Worm (Caenorhabditis elegans) whole organism, L4 larva: Measurements from ENCODE around the gene nxf-2.

Experiments
- F26F4.8 ChIP-seq: fragments of 200-800 bp; sonication (Bioruptor generic); conservative IDR thresholded peaks from 2 replicates; pipeline ENCODE4 v1.3.6; 2022; ENCODE audit warnings: missing genetic modification characterization, missing compliant biosample characterization
- F37D6.2 ChIP-seq: sonication (generic microtip); optimal IDR thresholded peaks from 2 replicates; lab custom pipeline; 2016; ENCODE audit warnings: mild to moderate bottlenecking, missing genetic modification characterization, missing compliant biosample characterization
- F49E8.2 ChIP-seq: sonication (generic microtip); optimal IDR thresholded peaks from 2 replicates; lab custom pipeline; 2016; ENCODE audit warnings: missing compliant biosample characterization, mild to moderate bottlenecking, missing genetic modification characterization, borderline replicate concordance
- Y48G9A.11 ChIP-seq: fragments of 200-800 bp; sonication (Bioruptor generic); IDR thresholded peaks from 2 replicates; pipeline ENCODE4 v1.3.6; 2022; ENCODE audit warnings: missing genetic modification reagents, missing genetic modification characterization, missing compliant biosample characterization
- ZK546.5 ChIP-seq, 2 experiments: sonication (generic microtip); optimal IDR thresholded peaks; 2 replicates each; lab custom pipeline; 2017; ENCODE audit warnings: missing biosample characterization in 2 of 2, missing genetic modification characterization in 2 of 2
- aha-1 ChIP-seq: fragments of 150-350 bp; peaks from one replicate; lab custom pipeline; 2014; ENCODE audit warnings: missing biosample characterization, missing genetic modification characterization
- arid-1 ChIP-seq: fragments of 200-800 bp; sonication (Bioruptor generic); conservative IDR thresholded peaks from 2 replicates; pipeline ENCODE4 v1.3.6; 2022; ENCODE audit warnings: missing genetic modification reagents, missing genetic modification characterization, missing compliant biosample characterization
- ceh-62 ChIP-seq: sonication (generic microtip); optimal IDR thresholded peaks from 2 replicates; lab custom pipeline; 2017; ENCODE audit warnings: missing biosample characterization, missing genetic modification characterization
- ceh-82 ChIP-seq: sonication (generic microtip); optimal IDR thresholded peaks from 2 replicates; lab custom pipeline; 2017; ENCODE audit warnings: missing biosample characterization, missing genetic modification characterization
- ces-1 ChIP-seq: fragments of 150-350 bp; sonication (generic microtip); optimal IDR thresholded peaks from 4 replicates; lab custom pipeline; 2014; ENCODE audit warnings: missing biosample characterization, missing genetic modification reagents, missing genetic modification characterization
- cey-2 ChIP-seq: sonication (generic microtip); optimal IDR thresholded peaks from 3 replicates; lab custom pipeline; 2017; ENCODE audit warnings: missing genetic modification characterization, mild to moderate bottlenecking, missing compliant biosample characterization, antibody characterized with exemption, borderline replicate concordance; ENCODE audit not compliant: insufficient read depth
- daf-16 ChIP-seq, 3 experiments: sonication (generic microtip); optimal IDR thresholded peaks; 2 replicates each; lab custom pipeline; 2016 to 2017; ENCODE audit warnings: missing genetic modification characterization in 3 of 3, missing genetic modification reagents in 3 of 3, mild to moderate bottlenecking in 2 of 3, missing compliant biosample characterization in 2 of 3, missing biosample characterization in 1 of 3, moderate library complexity in 1 of 3
- dmd-8 ChIP-seq: fragments of 200-800 bp; sonication (Bioruptor generic); IDR thresholded peaks from 2 replicates; pipeline ENCODE4 v1.3.6; 2022; ENCODE audit warnings: missing genetic modification characterization, missing compliant biosample characterization
- dmd-9 ChIP-seq: fragments of 200-800 bp; sonication (Bioruptor generic); IDR thresholded peaks from 2 replicates; pipeline ENCODE4 v1.3.6; 2022; ENCODE audit warnings: missing genetic modification reagents, missing genetic modification characterization, missing compliant biosample characterization
- dpl-1 ChIP-seq: fragments of 150-350 bp; optimal IDR thresholded peaks from 2 replicates; lab custom pipeline; 2014; ENCODE audit warnings: missing biosample characterization, missing genetic modification reagents, missing genetic modification characterization
- duxl-1 ChIP-seq: sonication (generic microtip); optimal IDR thresholded peaks from 2 replicates; lab custom pipeline; 2016; ENCODE audit warnings: mild to moderate bottlenecking, missing genetic modification characterization, moderate library complexity, missing compliant biosample characterization; ENCODE audit not compliant: poor library complexity
- egl-27 ChIP-seq: sonication (generic microtip); optimal IDR thresholded peaks from 3 replicates; lab custom pipeline; 2017; ENCODE audit warnings: missing biosample characterization, missing genetic modification reagents, missing genetic modification characterization
- egl-43 ChIP-seq: fragments of 200-800 bp; sonication (Bioruptor generic); IDR thresholded peaks from 2 replicates; pipeline ENCODE4 v1.3.6; 2022; ENCODE audit warnings: missing genetic modification reagents, missing genetic modification characterization, missing compliant biosample characterization
- gei-8 ChIP-seq: fragments of 200-800 bp; sonication (Bioruptor generic); optimal IDR thresholded peaks from 2 replicates; lab custom pipeline; 2018; ENCODE audit warnings: mild to moderate bottlenecking, missing genetic modification characterization, missing compliant biosample characterization
- hlh-30 ChIP-seq: sonication (generic microtip); optimal IDR thresholded peaks from 2 replicates; lab custom pipeline; 2017; ENCODE audit warnings: antibody characterized with exemption, mild to moderate bottlenecking, missing genetic modification characterization, missing compliant biosample characterization; ENCODE audit not compliant: insufficient read depth
- hmg-1.1 ChIP-seq: fragments of 200-800 bp; sonication (Bioruptor generic); IDR thresholded peaks from 2 replicates; pipeline ENCODE4 v1.3.6; 2022; ENCODE audit warnings: missing genetic modification reagents, missing genetic modification characterization, missing compliant biosample characterization
- lin-1 ChIP-seq: fragments of 200-800 bp; sonication (Bioruptor generic); IDR thresholded peaks from 2 replicates; pipeline ENCODE4 v1.3.6; 2022; ENCODE audit warnings: missing genetic modification reagents, missing genetic modification characterization, missing compliant biosample characterization
- lsy-2 ChIP-seq, 2 experiments: fragments of 150-350 bp in 1 of 2; sonication (generic microtip) in 1 of 2; optimal IDR thresholded peaks; 2 replicates each; lab custom pipeline; 2014 to 2017; ENCODE audit warnings: missing biosample characterization in 2 of 2, missing genetic modification characterization in 2 of 2
- mdl-1 ChIP-seq, 2 experiments: fragments of 150-350 bp in 1 of 2; sonication (generic microtip) in 1 of 2; optimal IDR thresholded peaks; 2 replicates each; lab custom pipeline; 2014 to 2017; ENCODE audit warnings: missing biosample characterization in 2 of 2, missing genetic modification characterization in 2 of 2
- mes-2 ChIP-seq: sonication (generic microtip); optimal IDR thresholded peaks from 2 replicates; lab custom pipeline; 2016; ENCODE audit warnings: missing genotype, mild to moderate bottlenecking, missing genetic modification characterization, missing compliant biosample characterization; ENCODE audit not compliant: poor library complexity, severe bottlenecking
- mxl-2 ChIP-seq: fragments of 200-800 bp; sonication (Bioruptor generic); conservative IDR thresholded peaks from 2 replicates; pipeline ENCODE4 v1.3.6; 2022; ENCODE audit warnings: missing genetic modification reagents, missing genetic modification characterization, missing compliant biosample characterization
- mxl-3 ChIP-seq: fragments of 200-800 bp; sonication (Bioruptor generic); optimal IDR thresholded peaks from 2 replicates; lab custom pipeline; 2018; ENCODE audit warnings: mild to moderate bottlenecking, missing genetic modification characterization, missing compliant biosample characterization
- nhr-41 ChIP-seq: fragments of 200-800 bp; sonication (Bioruptor generic); IDR thresholded peaks from 2 replicates; pipeline ENCODE4 v1.3.6; 2022; ENCODE audit warnings: missing genetic modification reagents, missing genetic modification characterization, missing compliant biosample characterization
- nhr-42 ChIP-seq: fragments of 200-800 bp; sonication (Bioruptor generic); IDR thresholded peaks from 2 replicates; pipeline ENCODE4 v1.3.6; 2022; ENCODE audit warnings: missing genetic modification characterization, missing compliant biosample characterization
- nhr-76 ChIP-seq: fragments of 150-350 bp; optimal IDR thresholded peaks from 2 replicates; lab custom pipeline; 2014; ENCODE audit warnings: missing biosample characterization, missing genetic modification characterization
- nhr-77 ChIP-seq: fragments of 150-350 bp; optimal IDR thresholded peaks from 2 replicates; lab custom pipeline; 2014; ENCODE audit warnings: missing biosample characterization, missing genetic modification characterization
- pha-4 ChIP-seq, 2 experiments: fragments of 150-350 bp in 1 of 2; fragments of 200-800 bp in 1 of 2; sonication (Bioruptor generic) in 1 of 2; IDR thresholded peaks in 1 of 2; optimal IDR thresholded peaks in 1 of 2; 2 replicates each; pipeline versions ENCODE4 v1.3.6 to Lab custom; 2014 to 2022; ENCODE audit warnings: missing genetic modification characterization in 2 of 2, missing genetic modification reagents in 2 of 2, missing biosample characterization in 1 of 2, missing compliant biosample characterization in 1 of 2
- php-3 ChIP-seq: fragments of 200-800 bp; sonication (Bioruptor generic); IDR thresholded peaks from 2 replicates; pipeline ENCODE4 v1.3.6; 2022; ENCODE audit warnings: missing genetic modification reagents, missing genetic modification characterization, missing compliant biosample characterization
- saeg-2 ChIP-seq: fragments of 200-800 bp; sonication (Bioruptor generic); IDR thresholded peaks from 2 replicates; pipeline ENCODE4 v1.3.6; 2022; ENCODE audit warnings: missing genetic modification reagents, missing genetic modification characterization, missing compliant biosample characterization
- set-16 ChIP-seq: fragments of 200-800 bp; sonication (Bioruptor generic); IDR thresholded peaks from 2 replicates; pipeline ENCODE4 v1.3.6; 2022; ENCODE audit warnings: missing genetic modification reagents, missing genetic modification characterization, missing compliant biosample characterization
- skn-1 ChIP-seq: fragments of 150-350 bp; optimal IDR thresholded peaks from 2 replicates; lab custom pipeline; 2014; ENCODE audit warnings: missing biosample characterization, missing genetic modification characterization
- snpc-1.2 ChIP-seq: fragments of 200-800 bp; sonication (Bioruptor generic); IDR thresholded peaks from 2 replicates; pipeline ENCODE4 v1.3.6; 2022; ENCODE audit warnings: missing genetic modification reagents, missing genetic modification characterization, missing compliant biosample characterization
- spr-3 ChIP-seq: fragments of 200-800 bp; sonication (Bioruptor generic); optimal IDR thresholded peaks from 2 replicates; lab custom pipeline; 2018; ENCODE audit warnings: mild to moderate bottlenecking, missing genetic modification characterization, missing compliant biosample characterization
- unc-130 ChIP-seq: sonication (generic microtip); optimal IDR thresholded peaks from 2 replicates; lab custom pipeline; 2016; ENCODE audit warnings: missing genetic modification reagents, missing genetic modification characterization, missing compliant biosample characterization
- unc-62 ChIP-seq, 3 experiments: fragments of 150-350 bp in 1 of 3; sonication (generic microtip); optimal IDR thresholded peaks in 2 of 3; peaks in 1 of 3; 1 replicate in 1 of 3; 2 replicates in 2 of 3; lab custom pipeline; 2014 to 2017; ENCODE audit warnings: missing biosample characterization in 3 of 3, missing genetic modification characterization in 3 of 3, missing genetic modification reagents in 3 of 3, missing genotype in 1 of 3
- zip-11 ChIP-seq: fragments of 200-800 bp; sonication (Bioruptor generic); IDR thresholded peaks from 2 replicates; pipeline ENCODE4 v1.3.6; 2022; ENCODE audit warnings: missing genetic modification characterization, missing compliant biosample characterization
- ztf-11 ChIP-seq: fragments of 150-350 bp; optimal IDR thresholded peaks from 2 replicates; lab custom pipeline; 2014; ENCODE audit warnings: missing biosample characterization, missing genetic modification characterization
- ztf-7 ChIP-seq: fragments of 150-350 bp; optimal IDR thresholded peaks from 2 replicates; lab custom pipeline; 2014; ENCODE audit warnings: missing biosample characterization, missing genetic modification characterization

The nxf-2 gene

DNA sequence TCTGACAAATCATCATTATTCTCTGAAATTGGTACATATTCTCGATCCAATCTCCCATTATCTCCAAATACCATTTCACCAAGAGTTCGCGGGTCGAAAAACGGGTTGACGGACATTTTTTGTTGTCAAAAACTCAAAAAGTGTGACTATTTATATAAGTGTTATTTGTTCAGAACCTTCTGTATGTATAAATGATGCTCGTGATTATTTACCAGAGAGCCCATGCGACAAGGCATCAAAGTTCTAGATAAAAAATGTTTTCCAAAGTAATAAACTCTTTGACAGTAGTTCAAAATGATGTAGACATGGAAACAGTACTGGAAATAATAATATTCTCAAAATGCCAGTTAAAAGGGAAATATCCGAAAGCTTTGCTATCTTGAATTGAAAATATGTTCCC, 45.0 kb upstream of the nxf-2 start:
- TF ChIP-seq dmd-8 (GFP tag; lab: Robert Waterston, UW) (no peak), skn-1 (tag; lab: Kevin White, UChicago) (no peak), gei-8 (no peak), daf-16 (GFP tag; optimal IDR thresholded peaks at IDR 0.05; lab: Kevin White, UChicago) (no peak), daf-16 (tag; optimal IDR thresholded peaks at IDR 0.05; lab: Kevin White, UChicago) (peak; percentile 58), nhr-76 (no peak), aha-1 (tag; lab: Kevin White, UChicago) (peak; percentile 71)

ce11 chrV:14460615-14461102, 43.0 kb upstream of the nxf-2 start, which contains the start of gene F08H9.2:
Gene F08H9.2 (plus strand): TSS chrV:14460665.
- no peak for TF ChIP-seq unc-130 (GFP tag; lab: Kevin White, UChicago)
- TF ChIP-seq hmg-1.1 (GFP tag; lab: Robert Waterston, UW), result no peak
- no peak for TF ChIP-seq nhr-41 (GFP tag; lab: Robert Waterston, UW)
- TF ChIP-seq unc-62 (GFP tag; optimal IDR thresholded peaks at IDR 0.05 in 1 of 2; lab: Kevin White, UChicago), result peak in 1 of 2 experiments; percentile 56
- no peak for TF ChIP-seq unc-62 (tag; optimal IDR thresholded peaks at IDR 0.05; lab: Kevin White, UChicago)
- peak; percentile 72 for TF ChIP-seq set-16 (GFP tag; lab: Robert Waterston, UW)

DNA sequence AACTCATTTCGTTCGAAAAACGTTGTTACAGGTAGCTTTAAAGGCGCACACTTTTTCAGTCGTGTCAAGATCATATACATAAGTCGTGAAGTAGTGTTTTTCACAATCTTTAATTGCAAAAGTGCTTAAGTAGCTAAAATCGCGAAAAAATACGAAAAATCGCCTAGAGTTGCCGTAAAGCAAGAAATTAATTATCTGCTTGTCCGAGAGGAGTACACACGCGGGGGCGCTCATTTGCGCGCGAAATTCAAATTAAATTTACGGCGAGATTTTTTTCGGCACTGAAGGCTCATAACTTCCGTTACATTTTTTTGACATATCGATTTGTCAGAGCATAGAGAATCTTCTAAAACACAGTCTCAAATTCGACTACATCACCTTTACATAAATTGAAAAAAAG, 42.5 kb upstream of the nxf-2 start:
- TF ChIP-seq mdl-1 (tag; optimal IDR thresholded peaks at IDR 0.05; lab: Kevin White, UChicago) (no peak), zip-11 (GFP tag; lab: Robert Waterston, UW) (no peak), duxl-1 (tag; lab: Kevin White, UChicago) (no peak), hmg-1.1 (GFP tag; lab: Robert Waterston, UW) (no peak), Y48G9A.11 (no peak), nhr-77 (tag; lab: Kevin White, UChicago) (no peak), hlh-30 (tag; lab: Kevin White, UChicago) (no peak), skn-1 (tag; lab: Kevin White, UChicago) (no peak), ztf-7 (no peak), lin-1 (GFP tag; lab: Robert Waterston, UW) (no peak), ztf-11 (tag; lab: Kevin White, UChicago) (no peak), F37D6.2 (tag; lab: Kevin White, UChicago) (no peak), spr-3 (GFP tag; lab: Kevin White, UChicago) (no peak), unc-130 (GFP tag; lab: Kevin White, UChicago) (no peak), unc-62 (GFP tag; optimal IDR thresholded peaks at IDR 0.05 in 1 of 2; lab: Kevin White, UChicago) (no peak), unc-62 (tag; optimal IDR thresholded peaks at IDR 0.05; lab: Kevin White, UChicago) (no peak), dpl-1 (GFP tag; lab: Kevin White, UChicago) (no peak)

ce11 chrV:14457070-14457469, 39.4 kb upstream of the nxf-2 start, which contains the start of gene coh-3:
Gene coh-3 (plus strand): TSS chrV:14457422.
- TF ChIP-seq ZK546.5 (tag; optimal IDR thresholded peaks at IDR 0.05; lab: Kevin White, UChicago), result no peak
- TF ChIP-seq snpc-1.2, result peak; percentile 75; the same call in 1 of the 2 replicates
- TF ChIP-seq pha-4 (GFP tag; IDR thresholded peaks at IDR 0.05; lab: Robert Waterston, UW), result no peak
- TF ChIP-seq pha-4 (tag; optimal IDR thresholded peaks at IDR 0.05; lab: Kevin White, UChicago), result no peak
- TF ChIP-seq mxl-2, result no peak
- peak; percentile 85 for TF ChIP-seq F49E8.2 (tag; lab: Kevin White, UChicago)
- TF ChIP-seq cey-2 (tag; lab: Kevin White, UChicago), result no peak
- TF ChIP-seq arid-1, result peak; percentile 51; the same call in 1 of the 2 replicates
- TF ChIP-seq ceh-62 (tag; lab: Kevin White, UChicago), result no peak
- no peak for TF ChIP-seq ceh-82 (tag; lab: Kevin White, UChicago)
- TF ChIP-seq egl-43 (GFP tag; lab: Robert Waterston, UW), result no peak
- TF ChIP-seq saeg-2 (GFP tag; lab: Robert Waterston, UW), result no peak
- peak; percentile 74 for TF ChIP-seq unc-130 (GFP tag; lab: Kevin White, UChicago)
- no peak for TF ChIP-seq mxl-3 (GFP tag; lab: Kevin White, UChicago)
- TF ChIP-seq hlh-30 (tag; lab: Kevin White, UChicago), result no peak
- no peak for TF ChIP-seq F26F4.8 (GFP tag; lab: Robert Waterston, UW)
- no peak for TF ChIP-seq egl-27 (tag; lab: Kevin White, UChicago)
- peak; percentile 10 for TF ChIP-seq mes-2 (tag; lab: Kevin White, UChicago)
- no peak for TF ChIP-seq ces-1
- TF ChIP-seq dmd-9, result no peak
- no peak for TF ChIP-seq nhr-42 (GFP tag; lab: Robert Waterston, UW)
- no peak for TF ChIP-seq php-3 (GFP tag; lab: Robert Waterston, UW)
- TF ChIP-seq lsy-2 (tag; optimal IDR thresholded peaks at IDR 0.05; lab: Kevin White, UChicago), result no peak
